Fruit fly (Drosophila melanogaster) whole organism, embryonic: Measurements from ENCODE around the gene CG15927.
A peak's percentile ranks its signal among the peaks of the same experiment; 100 is the strongest.

ENCODE experiments used
- Abd-B ChIP-seq: fragments of 200-800 bp; sonication (Bioruptor generic); optimal IDR thresholded peaks from 2 replicates; lab custom pipeline; 2018; ENCODE audit warnings: missing biosample characterization, mild to moderate bottlenecking, missing genetic modification characterization, moderate library complexity
- Adf1 ChIP-seq: fragments of 200-800 bp; sonication (Bioruptor generic); IDR thresholded peaks from 2 replicates; pipeline ENCODE4 v1.3.6; 2022; ENCODE audit warnings: missing biosample characterization, missing genetic modification characterization
- Asciz ChIP-seq: fragments of 200-800 bp; sonication (Bioruptor generic); optimal IDR thresholded peaks from 2 replicates; lab custom pipeline; 2017; ENCODE audit warnings: missing biosample characterization, mild to moderate bottlenecking, missing genetic modification characterization, missing genetic modification reagents
- BtbVII ChIP-seq: fragments of 200-800 bp; sonication (Bioruptor generic); optimal IDR thresholded peaks from 3 replicates; lab custom pipeline; 2017; ENCODE audit warnings: missing biosample characterization, mild to moderate bottlenecking, missing genetic modification characterization
- CG10959 ChIP-seq: fragments of 200-800 bp; sonication (Bioruptor generic); IDR thresholded peaks from 2 replicates; pipeline ENCODE4 v1.3.6; 2022; ENCODE audit warnings: missing biosample characterization, missing genetic modification characterization
- CG11085 ChIP-seq: fragments of 200-800 bp; sonication (Bioruptor generic); IDR thresholded peaks from 2 replicates; pipeline ENCODE4 v1.3.6; 2022; ENCODE audit warnings: missing biosample characterization, missing genetic modification characterization
- CG11695 ChIP-seq: fragments of 200-800 bp; sonication (Bioruptor generic); IDR thresholded peaks from 3 replicates; pipeline ENCODE4 v1.3.6; 2022; ENCODE audit warnings: missing biosample characterization, missing genetic modification characterization
- CG12219 ChIP-seq: fragments of 200-800 bp; sonication (Bioruptor generic); optimal IDR thresholded peaks from 3 replicates; lab custom pipeline; 2018; ENCODE audit warnings: missing biosample characterization, mild to moderate bottlenecking, missing genetic modification characterization
- CG12236 ChIP-seq: fragments of 200-800 bp; sonication (Bioruptor generic); optimal IDR thresholded peaks from 2 replicates; lab custom pipeline; 2016; ENCODE audit warnings: missing biosample characterization, missing genetic modification characterization
- CG12391 ChIP-seq: fragments of 200-800 bp; sonication (Bioruptor generic); optimal IDR thresholded peaks from 3 replicates; lab custom pipeline; 2018; ENCODE audit warnings: missing biosample characterization, mild to moderate bottlenecking, missing genetic modification characterization, moderate library complexity
- CG15696 ChIP-seq: fragments of 200-800 bp; sonication (Bioruptor generic); optimal IDR thresholded peaks from 2 replicates; lab custom pipeline; 2019; ENCODE audit warnings: missing biosample characterization, mild to moderate bottlenecking, missing genetic modification characterization, moderate library complexity
- CG1602 ChIP-seq: fragments of 200-800 bp; sonication (Bioruptor generic); optimal IDR thresholded peaks from 3 replicates; lab custom pipeline; 2016; ENCODE audit warnings: missing biosample characterization, missing genetic modification characterization
- CG1647 ChIP-seq: fragments of 200-800 bp; sonication (Bioruptor generic); optimal IDR thresholded peaks from 3 replicates; lab custom pipeline; 2016; ENCODE audit warnings: missing biosample characterization, missing genetic modification characterization
- CG1832 ChIP-seq: fragments of 200-800 bp; sonication (Bioruptor generic); optimal IDR thresholded peaks from 2 replicates; lab custom pipeline; 2017; ENCODE audit warnings: missing biosample characterization, mild to moderate bottlenecking, missing genetic modification characterization, inconsistent platforms
- CG2875 ChIP-seq: fragments of 200-800 bp; sonication (Bioruptor generic); optimal IDR thresholded peaks from 2 replicates; lab custom pipeline; 2017; ENCODE audit warnings: missing biosample characterization, mild to moderate bottlenecking, missing genetic modification characterization, missing genetic modification reagents
- CG31365 ChIP-seq: fragments of 200-800 bp; sonication (Bioruptor generic); optimal IDR thresholded peaks from 2 replicates; lab custom pipeline; 2018; ENCODE audit warnings: missing biosample characterization, mild to moderate bottlenecking, missing genetic modification characterization
- CG32767 ChIP-seq: fragments of 200-800 bp; sonication (Bioruptor generic); IDR thresholded peaks from 2 replicates; pipeline ENCODE4 v1.3.6; 2022; ENCODE audit warnings: missing biosample characterization, missing genetic modification characterization
- CG3995 ChIP-seq: fragments of 200-800 bp; sonication (Bioruptor generic); optimal IDR thresholded peaks from 3 replicates; lab custom pipeline; 2016; ENCODE audit warnings: missing biosample characterization, missing genetic modification characterization
- CG4282 ChIP-seq: fragments of 200-800 bp; sonication (Bioruptor generic); optimal IDR thresholded peaks from 2 replicates; lab custom pipeline; 2016; ENCODE audit warnings: missing biosample characterization, missing genetic modification characterization
- CG4707 ChIP-seq: fragments of 200-800 bp; sonication (Bioruptor generic); optimal IDR thresholded peaks from 2 replicates; lab custom pipeline; 2018; ENCODE audit warnings: missing biosample characterization, mild to moderate bottlenecking, missing genetic modification characterization, moderate library complexity
- CG4730 ChIP-seq: fragments of 200-800 bp; sonication (Bioruptor generic); IDR thresholded peaks from 2 replicates; pipeline ENCODE4 v1.3.6; 2022; ENCODE audit warnings: missing biosample characterization, missing genetic modification characterization
- CG6254 ChIP-seq: fragments of 200-800 bp; sonication (Bioruptor generic); optimal IDR thresholded peaks from 3 replicates; lab custom pipeline; 2017; ENCODE audit warnings: mild to moderate bottlenecking, missing biosample characterization, missing genetic modification reagents, missing genetic modification characterization
- CG7745 ChIP-seq: fragments of 200-800 bp; sonication (Bioruptor generic); optimal IDR thresholded peaks from 2 replicates; lab custom pipeline; 2018; ENCODE audit warnings: missing biosample characterization, mild to moderate bottlenecking, missing genetic modification characterization, moderate library complexity
- CG7987 ChIP-seq: fragments of 200-800 bp; sonication (Bioruptor generic); optimal IDR thresholded peaks from 2 replicates; lab custom pipeline; 2018; ENCODE audit warnings: missing biosample characterization, mild to moderate bottlenecking, missing genetic modification characterization, moderate library complexity
- Camta ChIP-seq: fragments of 200-800 bp; sonication (Bioruptor generic); optimal IDR thresholded peaks from 2 replicates; lab custom pipeline; 2016; ENCODE audit warnings: missing biosample characterization, missing genetic modification characterization
- D19B ChIP-seq: fragments of 200-800 bp; sonication (Bioruptor generic); optimal IDR thresholded peaks from 2 replicates; lab custom pipeline; 2017; ENCODE audit warnings: missing biosample characterization, mild to moderate bottlenecking, missing genetic modification characterization
- Dll ChIP-seq: fragments of 200-800 bp; sonication (Bioruptor generic); IDR thresholded peaks from 4 replicates; pipeline ENCODE4 v1.3.6; 2022; ENCODE audit warnings: missing biosample characterization, missing genetic modification characterization; ENCODE audit not compliant: partially characterized antibody
- Jarid2 ChIP-seq: fragments of 200-800 bp; sonication (Bioruptor generic); optimal IDR thresholded peaks from 3 replicates; lab custom pipeline; 2017; ENCODE audit warnings: mild to moderate bottlenecking, missing biosample characterization, missing genetic modification reagents, missing genetic modification characterization
- Max ChIP-seq: fragments of 200-800 bp; sonication (Bioruptor generic); optimal IDR thresholded peaks from 2 replicates; lab custom pipeline; 2016; ENCODE audit warnings: missing biosample characterization, mild to moderate bottlenecking, missing genetic modification characterization
- Med ChIP-seq: fragments of 200-800 bp; sonication (Bioruptor generic); peaks from one replicate; lab custom pipeline; 2016; ENCODE audit warnings: missing biosample characterization, missing genetic modification characterization, mild to moderate bottlenecking, inconsistent platforms, moderate library complexity
- Myb ChIP-seq: fragments of 200-800 bp; sonication (Bioruptor generic); optimal IDR thresholded peaks from 2 replicates; lab custom pipeline; 2016; ENCODE audit warnings: missing biosample characterization, missing genetic modification characterization
- NFAT ChIP-seq: fragments of 200-800 bp; sonication (Bioruptor generic); IDR thresholded peaks from 2 replicates; pipeline ENCODE4 v1.3.6; 2022; ENCODE audit warnings: missing biosample characterization, missing genetic modification characterization
- Oaz ChIP-seq: fragments of 200-800 bp; sonication (Bioruptor generic); IDR thresholded peaks from 2 replicates; pipeline ENCODE4 v1.3.6; 2022; ENCODE audit warnings: missing biosample characterization, missing genetic modification characterization
- Six4 ChIP-seq: fragments of 200-800 bp; sonication (Bioruptor generic); optimal IDR thresholded peaks from 2 replicates; lab custom pipeline; 2016; ENCODE audit warnings: missing biosample characterization, missing genetic modification characterization
- Usf ChIP-seq: fragments of 200-800 bp; sonication (Bioruptor generic); optimal IDR thresholded peaks from 2 replicates; lab custom pipeline; 2017; ENCODE audit warnings: missing genotype, missing biosample characterization, missing genetic modification characterization
- chif ChIP-seq, 2 experiments: fragments of 200-800 bp; sonication (Bioruptor generic); optimal IDR thresholded peaks; 3 replicates each; lab custom pipeline; 2016; ENCODE audit warnings: missing biosample characterization in 2 of 2, missing genetic modification characterization in 2 of 2
- crp ChIP-seq, 2 experiments: fragments of 200-800 bp; sonication (Bioruptor generic); optimal IDR thresholded peaks; 2 replicates in 1 of 2; 3 replicates in 1 of 2; lab custom pipeline; 2017; ENCODE audit warnings: missing biosample characterization in 2 of 2, missing genetic modification characterization in 2 of 2, mild to moderate bottlenecking in 1 of 2, moderate library complexity in 1 of 2
- dm ChIP-seq: fragments of 200-800 bp; sonication (Bioruptor generic); optimal IDR thresholded peaks from 3 replicates; lab custom pipeline; 2016; ENCODE audit warnings: missing biosample characterization, missing genetic modification characterization
- dysf ChIP-seq: fragments of 200-800 bp; sonication (Bioruptor generic); IDR thresholded peaks from 3 replicates; pipeline ENCODE4 v1.3.6; 2022; ENCODE audit warnings: missing biosample characterization, missing genetic modification characterization
- ftz-f1 ChIP-seq: fragments of 200-800 bp; sonication (Bioruptor generic); optimal IDR thresholded peaks from 2 replicates; lab custom pipeline; 2016; ENCODE audit warnings: missing biosample characterization, missing genetic modification characterization
- gt ChIP-seq: fragments of 200-800 bp; sonication (Bioruptor generic); IDR thresholded peaks from 2 replicates; pipeline ENCODE4 v1.3.6; 2022; ENCODE audit warnings: missing biosample characterization, missing genetic modification characterization
- ind ChIP-seq: fragments of 200-800 bp; sonication (Bioruptor generic); optimal IDR thresholded peaks from 3 replicates; lab custom pipeline; 2016; ENCODE audit warnings: missing biosample characterization, missing genetic modification characterization
- lab ChIP-seq: fragments of 200-800 bp; sonication (Bioruptor generic); optimal IDR thresholded peaks from 3 replicates; lab custom pipeline; 2017; ENCODE audit warnings: missing biosample characterization, missing genetic modification characterization, mild to moderate bottlenecking, moderate library complexity, missing genetic modification reagents
- lbe ChIP-seq: fragments of 200-800 bp; sonication (Bioruptor generic); optimal IDR thresholded peaks from 2 replicates; lab custom pipeline; 2016; ENCODE audit warnings: missing biosample characterization, mild to moderate bottlenecking, missing genetic modification characterization
- nau ChIP-seq: fragments of 200-800 bp; sonication (Bioruptor generic); optimal IDR thresholded peaks from 3 replicates; lab custom pipeline; 2017; ENCODE audit warnings: missing biosample characterization, mild to moderate bottlenecking, missing genetic modification characterization, missing genetic modification reagents
- pzg ChIP-seq: fragments of 200-800 bp; sonication (Bioruptor generic); optimal IDR thresholded peaks from 3 replicates; lab custom pipeline; 2018; ENCODE audit warnings: missing biosample characterization, mild to moderate bottlenecking, missing genetic modification characterization, moderate library complexity
- tap ChIP-seq: fragments of 200-800 bp; optimal IDR thresholded peaks from 3 replicates; lab custom pipeline; 2019; ENCODE audit warnings: missing biosample characterization, mild to moderate bottlenecking, missing genetic modification characterization, moderate library complexity
- tin ChIP-seq: fragments of 200-800 bp; sonication (Bioruptor generic); optimal IDR thresholded peaks from 3 replicates; lab custom pipeline; 2016; ENCODE audit warnings: missing biosample characterization, missing genetic modification characterization
- trem ChIP-seq: fragments of 200-800 bp; optimal IDR thresholded peaks from 3 replicates; lab custom pipeline; 2019; ENCODE audit warnings: missing biosample characterization, mild to moderate bottlenecking, missing genetic modification characterization, moderate library complexity
- wor ChIP-seq: fragments of 200-800 bp; sonication (Bioruptor generic); IDR thresholded peaks from 2 replicates; pipeline ENCODE4 v1.3.6; 2022; ENCODE audit warnings: missing biosample characterization, missing genetic modification characterization

Gene CG15927

dm6 chrX:12466541-12467240, 12.2 kb downstream of the CG15927 start:
- peak; percentile 38 for TF ChIP-seq CG1647
- TF ChIP-seq CG32767 (GFP tag; lab: Robert Waterston, UW): no peak
- TF ChIP-seq Camta (GFP tag; lab: Kevin White, UChicago): no peak
- peak; percentile 40 to 49 for TF ChIP-seq chif (GFP tag; optimal IDR thresholded peaks at IDR 0.05; lab: Kevin White, UChicago)
- no peak for TF ChIP-seq CG3995 (GFP tag; lab: Kevin White, UChicago)
- no peak for TF ChIP-seq Adf1
- TF ChIP-seq CG15696 (tag; lab: Kevin White, UChicago): no peak
- no peak for TF ChIP-seq CG31365 (tag; lab: Kevin White, UChicago)
- no peak for TF ChIP-seq Asciz (GFP tag; lab: Kevin White, UChicago)
- no peak for TF ChIP-seq D19B (GFP tag; lab: Kevin White, UChicago)
- no peak for TF ChIP-seq CG7987 (GFP tag; lab: Kevin White, UChicago)
- TF ChIP-seq gt (GFP tag; lab: Robert Waterston, UW): no peak
- no peak for TF ChIP-seq pzg (GFP tag; lab: Kevin White, UChicago)
- TF ChIP-seq Oaz (GFP tag; lab: Robert Waterston, UW): no peak
- TF ChIP-seq NFAT (GFP tag; lab: Robert Waterston, UW): no peak
- TF ChIP-seq trem (tag; lab: Kevin White, UChicago): no peak
- TF ChIP-seq CG10959 (GFP tag; lab: Robert Waterston, UW): no peak
- no peak for TF ChIP-seq Usf (GFP tag; lab: Kevin White, UChicago)
- no peak for TF ChIP-seq Myb (GFP tag; lab: Kevin White, UChicago)
- peak; percentile 87 for TF ChIP-seq Med
- TF ChIP-seq BtbVII (GFP tag; lab: Kevin White, UChicago): peak; percentile 44
- TF ChIP-seq CG12219 (GFP tag; lab: Kevin White, UChicago): no peak
- no peak for TF ChIP-seq Dll (GFP tag; lab: Robert Waterston, UW)
- peak; percentile 52 for TF ChIP-seq CG12391 (tag; lab: Kevin White, UChicago)
- no peak for TF ChIP-seq Jarid2 (GFP tag; lab: Kevin White, UChicago)
- TF ChIP-seq wor: no peak
- peak; percentile 39 for TF ChIP-seq tin
- TF ChIP-seq CG1832 (GFP tag; lab: Kevin White, UChicago): no peak
- peak; percentile 43; the same call in 2 of the 3 replicates for TF ChIP-seq dysf (GFP tag; lab: Robert Waterston, UW)
- no peak for TF ChIP-seq nau (GFP tag; lab: Kevin White, UChicago)
- no peak for TF ChIP-seq CG4730 (GFP tag; lab: Robert Waterston, UW)
- TF ChIP-seq CG11695 (GFP tag; lab: Robert Waterston, UW): peak; percentile 24; the same call in 1 of the 3 replicates
- TF ChIP-seq ind (GFP tag; lab: Kevin White, UChicago): peak; percentile 67
- TF ChIP-seq Six4: peak; percentile 48
- no peak for TF ChIP-seq CG2875 (GFP tag; lab: Kevin White, UChicago)
- no peak for TF ChIP-seq dm (GFP tag; lab: Kevin White, UChicago)
- no peak for TF ChIP-seq lbe (GFP tag; lab: Kevin White, UChicago)
- TF ChIP-seq CG4707 (GFP tag; lab: Kevin White, UChicago): no peak
- peak; percentile 74 for TF ChIP-seq lab (GFP tag; lab: Kevin White, UChicago)
- no peak for TF ChIP-seq crp (GFP tag; optimal IDR thresholded peaks at IDR 0.05; lab: Kevin White, UChicago)
- no peak for TF ChIP-seq CG11085 (GFP tag; lab: Robert Waterston, UW)
- TF ChIP-seq CG4282 (GFP tag; lab: Kevin White, UChicago): no peak
- no peak for TF ChIP-seq CG6254 (GFP tag; lab: Kevin White, UChicago)
- TF ChIP-seq CG12236 (GFP tag; lab: Kevin White, UChicago): no peak
- peak; percentile 55 for TF ChIP-seq Abd-B
- peak; percentile 25 for TF ChIP-seq Max (GFP tag; lab: Kevin White, UChicago)
- TF ChIP-seq ftz-f1 (GFP tag; lab: Kevin White, UChicago): no peak
- no peak for TF ChIP-seq CG7745
- peak; percentile 38 for TF ChIP-seq CG1602 (GFP tag; lab: Kevin White, UChicago)
- no peak for TF ChIP-seq tap (tag; lab: Kevin White, UChicago)
